Worm (Caenorhabditis elegans) whole organism, young adult: ENCODE measurements around the gene tag-52.

ENCODE experiments used
- B0019.2 ChIP-seq: fragments of 200-800 bp; sonication (Bioruptor generic); conservative IDR thresholded peaks from 2 replicates; pipeline ENCODE4 v1.3.6; 2022; ENCODE audit warnings: missing genetic modification reagents, missing genetic modification characterization, missing compliant biosample characterization
- B0035.1 ChIP-seq: sonication (generic microtip); optimal IDR thresholded peaks from 2 replicates; lab custom pipeline; 2016; ENCODE audit warnings: missing genetic modification characterization, mild to moderate bottlenecking, missing compliant biosample characterization, missing genotype, missing genetic modification reagents
- B0261.1 ChIP-seq: sonication (generic microtip); optimal IDR thresholded peaks from 2 replicates; lab custom pipeline; 2016; ENCODE audit warnings: mild to moderate bottlenecking, missing genetic modification characterization, moderate library complexity, missing compliant biosample characterization
- F22D6.2 ChIP-seq: sonication (generic microtip); optimal IDR thresholded peaks from 2 replicates; lab custom pipeline; 2016; ENCODE audit warnings: mild to moderate bottlenecking, missing genetic modification characterization, missing compliant biosample characterization
- F33H1.4 ChIP-seq: fragments of 200-800 bp; sonication (Bioruptor generic); IDR thresholded peaks from 2 replicates; pipeline ENCODE4 v1.3.6; 2022; ENCODE audit warnings: missing genetic modification reagents, missing genetic modification characterization, missing compliant biosample characterization
- F37B4.10 ChIP-seq: fragments of 200-800 bp; sonication (Bioruptor generic); IDR thresholded peaks from 2 replicates; pipeline ENCODE4 v1.3.6; 2022; ENCODE audit warnings: missing genetic modification characterization, missing compliant biosample characterization
- F52B5.7 ChIP-seq: sonication (generic microtip); optimal IDR thresholded peaks from 2 replicates; lab custom pipeline; 2016; ENCODE audit warnings: mild to moderate bottlenecking, missing genetic modification characterization, missing compliant biosample characterization
- K11D2.4 ChIP-seq: fragments of 200-800 bp; sonication (Bioruptor generic); IDR thresholded peaks from 2 replicates; pipeline ENCODE4 v1.3.6; 2022; ENCODE audit warnings: missing genetic modification reagents, missing genetic modification characterization, missing compliant biosample characterization
- K12H6.12 ChIP-seq: fragments of 200-800 bp; sonication (Bioruptor generic); optimal IDR thresholded peaks from 2 replicates; lab custom pipeline; 2018; ENCODE audit warnings: mild to moderate bottlenecking, missing genetic modification characterization, missing compliant biosample characterization
- T07F8.4 ChIP-seq: sonication (generic microtip); optimal IDR thresholded peaks from 2 replicates; lab custom pipeline; 2016; ENCODE audit warnings: mild to moderate bottlenecking, missing genetic modification characterization, moderate library complexity, missing compliant biosample characterization
- T26A5.8 ChIP-seq: sonication (generic microtip); optimal IDR thresholded peaks from 2 replicates; lab custom pipeline; 2016; ENCODE audit warnings: missing genetic modification characterization, missing compliant biosample characterization
- Y53F4B.3 ChIP-seq: fragments of 200-800 bp; sonication (Bioruptor generic); IDR thresholded peaks from 2 replicates; pipeline ENCODE4 v1.3.6; 2022; ENCODE audit warnings: missing genetic modification reagents, missing genetic modification characterization, missing compliant biosample characterization
- ZK185.1 ChIP-seq: sonication (generic microtip); optimal IDR thresholded peaks from 2 replicates; lab custom pipeline; 2016; ENCODE audit warnings: mild to moderate bottlenecking, missing genetic modification characterization, missing compliant biosample characterization; ENCODE audit not compliant: poor library complexity, severe bottlenecking
- ceh-58 ChIP-seq: fragments of 200-800 bp; sonication (Bioruptor generic); IDR thresholded peaks from 2 replicates; pipeline ENCODE4 v1.3.6; 2022; ENCODE audit warnings: missing genetic modification characterization, missing compliant biosample characterization
- ceh-79 ChIP-seq: sonication (generic microtip); optimal IDR thresholded peaks from 2 replicates; lab custom pipeline; 2017; ENCODE audit warnings: mild to moderate bottlenecking, missing genetic modification characterization, missing compliant biosample characterization
- egl-44 ChIP-seq: fragments of 200-800 bp; sonication (Bioruptor generic); IDR thresholded peaks from 2 replicates; pipeline ENCODE4 v1.3.6; 2022; ENCODE audit warnings: missing genetic modification reagents, missing genetic modification characterization, missing compliant biosample characterization
- fkh-3 ChIP-seq: sonication (generic microtip); optimal IDR thresholded peaks from 2 replicates; lab custom pipeline; 2016; ENCODE audit warnings: mild to moderate bottlenecking, missing genetic modification characterization, missing compliant biosample characterization
- him-1 ChIP-seq: sonication (generic microtip); optimal IDR thresholded peaks from 2 replicates; lab custom pipeline; 2016; ENCODE audit warnings: missing genotype, missing genetic modification reagents, missing genetic modification characterization, missing compliant biosample characterization
- hlh-12 ChIP-seq: sonication (generic microtip); optimal IDR thresholded peaks from 2 replicates; lab custom pipeline; 2016; ENCODE audit warnings: missing genetic modification characterization, missing compliant biosample characterization
- hlh-26 ChIP-seq: fragments of 200-800 bp; sonication (Bioruptor generic); conservative IDR thresholded peaks from 2 replicates; pipeline ENCODE4 v1.3.6; 2022; ENCODE audit warnings: missing genetic modification reagents, missing genetic modification characterization, missing compliant biosample characterization
- hmg-20 ChIP-seq: fragments of 200-800 bp; sonication (Bioruptor generic); IDR thresholded peaks from 2 replicates; pipeline ENCODE4 v1.3.6; 2022; ENCODE audit warnings: missing genetic modification reagents, missing genetic modification characterization, missing compliant biosample characterization
- hrde-1 ChIP-seq: sonication (generic microtip); optimal IDR thresholded peaks from 2 replicates; lab custom pipeline; 2016; ENCODE audit warnings: missing genetic modification characterization, mild to moderate bottlenecking, missing compliant biosample characterization, moderate library complexity, missing genotype, missing genetic modification reagents, borderline replicate concordance
- lag-1 ChIP-seq: fragments of 200-800 bp; sonication (Bioruptor generic); IDR thresholded peaks from 2 replicates; pipeline ENCODE4 v1.3.6; 2022; ENCODE audit warnings: missing genetic modification reagents, missing genetic modification characterization, missing compliant biosample characterization
- lin-35 ChIP-seq, 3 experiments: fragments of 150-350 bp in 2 of 3; sonication (generic microtip) in 1 of 3; optimal IDR thresholded peaks; 2 replicates each; lab custom pipeline; 2014 to 2018; ENCODE audit warnings: missing biosample characterization in 3 of 3, missing genetic modification characterization in 3 of 3, missing genetic modification reagents in 3 of 3
- lin-40 ChIP-seq: sonication (generic microtip); optimal IDR thresholded peaks from 2 replicates; lab custom pipeline; 2016; ENCODE audit warnings: missing genetic modification characterization, mild to moderate bottlenecking, missing compliant biosample characterization, missing genotype, missing genetic modification reagents
- madf-3 ChIP-seq: fragments of 200-800 bp; sonication (Bioruptor generic); IDR thresholded peaks from 2 replicates; pipeline ENCODE4 v1.3.6; 2022; ENCODE audit warnings: missing genetic modification reagents, missing genetic modification characterization, missing compliant biosample characterization
- madf-8 ChIP-seq: fragments of 200-800 bp; sonication (Bioruptor generic); conservative IDR thresholded peaks from 2 replicates; pipeline ENCODE4 v1.3.6; 2022; ENCODE audit warnings: missing genetic modification reagents, missing genetic modification characterization, missing compliant biosample characterization
- mcd-1 ChIP-seq: fragments of 200-800 bp; sonication (Bioruptor generic); IDR thresholded peaks from 2 replicates; pipeline ENCODE4 v1.3.6; 2022; ENCODE audit warnings: missing genetic modification reagents, missing genetic modification characterization, missing compliant biosample characterization
- nfya-2 ChIP-seq: fragments of 200-800 bp; sonication (Bioruptor generic); IDR thresholded peaks from 2 replicates; pipeline ENCODE4 v1.3.6; 2022; ENCODE audit warnings: missing genetic modification reagents, missing genetic modification characterization, missing compliant biosample characterization
- nhr-120 ChIP-seq: fragments of 200-800 bp; sonication (Bioruptor generic); IDR thresholded peaks from 2 replicates; pipeline ENCODE4 v1.3.6; 2022; ENCODE audit warnings: missing genetic modification characterization, missing compliant biosample characterization
- nhr-27 ChIP-seq: fragments of 200-800 bp; sonication (Bioruptor generic); optimal IDR thresholded peaks from 2 replicates; lab custom pipeline; 2018; ENCODE audit warnings: mild to moderate bottlenecking, missing genetic modification characterization, moderate library complexity, missing compliant biosample characterization
- nhr-90 ChIP-seq: sonication (generic microtip); optimal IDR thresholded peaks from 2 replicates; lab custom pipeline; 2016; ENCODE audit warnings: missing genotype, mild to moderate bottlenecking, missing genetic modification characterization, missing compliant biosample characterization
- sdz-38 ChIP-seq: sonication (generic microtip); optimal IDR thresholded peaks from 2 replicates; lab custom pipeline; 2016; ENCODE audit warnings: missing genotype, missing genetic modification characterization, missing compliant biosample characterization
- sea-2 ChIP-seq: fragments of 200-800 bp; sonication (Bioruptor generic); IDR thresholded peaks from 2 replicates; pipeline ENCODE4 v1.3.6; 2022; ENCODE audit warnings: missing genetic modification characterization, missing compliant biosample characterization
- tbx-9 ChIP-seq: sonication (generic microtip); optimal IDR thresholded peaks from 2 replicates; lab custom pipeline; 2016; ENCODE audit warnings: borderline replicate concordance, missing genetic modification characterization, inconsistent platforms, missing compliant biosample characterization
- tlf-1 ChIP-seq: fragments of 200-800 bp; sonication (Bioruptor generic); optimal IDR thresholded peaks from 2 replicates; lab custom pipeline; 2018; ENCODE audit warnings: mild to moderate bottlenecking, missing genetic modification characterization, missing compliant biosample characterization
- unc-62 ChIP-seq: fragments of 150-350 bp; optimal IDR thresholded peaks from 2 replicates; lab custom pipeline; 2014; ENCODE audit warnings: missing biosample characterization, missing genetic modification reagents, missing genetic modification characterization
- ztf-18 ChIP-seq: sonication (generic microtip); optimal IDR thresholded peaks from 2 replicates; lab custom pipeline; 2016; ENCODE audit warnings: missing genotype, mild to moderate bottlenecking, missing genetic modification characterization, missing compliant biosample characterization
- ztf-3 ChIP-seq: fragments of 200-800 bp; sonication (Bioruptor generic); optimal IDR thresholded peaks from 2 replicates; lab custom pipeline; 2018; ENCODE audit warnings: mild to moderate bottlenecking, missing genetic modification characterization, missing compliant biosample characterization

The tag-52 gene

DNA sequence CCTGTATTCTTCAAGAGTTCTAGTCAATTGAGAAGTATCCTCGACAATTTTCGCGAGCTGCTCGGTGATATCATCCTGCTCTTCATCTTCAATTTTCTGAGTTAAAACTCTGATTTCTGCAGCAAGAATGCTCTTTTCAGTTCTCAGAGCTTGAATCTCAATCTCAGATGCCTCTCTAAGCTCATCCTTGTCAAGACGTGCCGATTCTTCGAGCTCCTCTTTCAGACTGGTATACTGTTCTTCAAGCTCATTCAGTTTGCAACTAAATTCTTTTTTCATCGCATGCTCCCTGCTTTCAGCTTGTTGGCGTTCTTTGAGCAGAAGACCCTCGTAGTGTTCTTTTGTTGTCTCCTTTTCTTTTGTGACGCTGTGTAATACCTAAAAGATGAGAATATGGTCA lies 8.1 kb upstream of the tag-52 start:
- TF ChIP-seq him-1, result no peak
- TF ChIP-seq fkh-3 (tag; lab: Kevin White, UChicago), result no peak
- TF ChIP-seq F37B4.10 (GFP tag; lab: Robert Waterston, UW), result no peak
- TF ChIP-seq hrde-1, result no peak
- TF ChIP-seq nhr-120 (GFP tag; lab: Robert Waterston, UW), result no peak
- no peak for TF ChIP-seq B0019.2 (GFP tag; lab: Robert Waterston, UW)
- no peak for TF ChIP-seq F33H1.4 (GFP tag; lab: Robert Waterston, UW)
- no peak for TF ChIP-seq lin-35 (GFP tag; optimal IDR thresholded peaks at IDR 0.05; lab: Kevin White, UChicago)
- no peak for TF ChIP-seq T07F8.4 (tag; lab: Kevin White, UChicago)
- no peak for TF ChIP-seq nfya-2 (GFP tag; lab: Robert Waterston, UW)
- TF ChIP-seq B0261.1 (tag; lab: Kevin White, UChicago), result no peak
- no peak for TF ChIP-seq nhr-27 (tag; lab: Kevin White, UChicago)
- TF ChIP-seq lag-1 (GFP tag; lab: Robert Waterston, UW), result no peak
- TF ChIP-seq T26A5.8 (tag; lab: Kevin White, UChicago), result no peak
- no peak for TF ChIP-seq ztf-18 (tag; lab: Kevin White, UChicago)
- no peak for TF ChIP-seq K11D2.4
- TF ChIP-seq, all 124 proteins: peak for 0

- TF ChIP-seq F52B5.7 (tag; lab: Kevin White, UChicago) (no peak), tbx-9 (tag; lab: Kevin White, UChicago) (no peak), hmg-20 (GFP tag; lab: Robert Waterston, UW) (no peak), madf-8 (GFP tag; lab: Robert Waterston, UW) (no peak), nhr-90 (tag; lab: Kevin White, UChicago) (no peak), B0261.1 (tag; lab: Kevin White, UChicago) (no peak), hlh-12 (no peak), egl-44 (GFP tag; lab: Robert Waterston, UW) (no peak), ceh-79 (tag; lab: Kevin White, UChicago) (no peak), madf-3 (GFP tag; lab: Robert Waterston, UW) (no peak), K12H6.12 (tag; lab: Kevin White, UChicago) (no peak)
These were observed 4.7 kb upstream of the tag-52 start for ce11 chrX:3683060-3683459.

DNA sequence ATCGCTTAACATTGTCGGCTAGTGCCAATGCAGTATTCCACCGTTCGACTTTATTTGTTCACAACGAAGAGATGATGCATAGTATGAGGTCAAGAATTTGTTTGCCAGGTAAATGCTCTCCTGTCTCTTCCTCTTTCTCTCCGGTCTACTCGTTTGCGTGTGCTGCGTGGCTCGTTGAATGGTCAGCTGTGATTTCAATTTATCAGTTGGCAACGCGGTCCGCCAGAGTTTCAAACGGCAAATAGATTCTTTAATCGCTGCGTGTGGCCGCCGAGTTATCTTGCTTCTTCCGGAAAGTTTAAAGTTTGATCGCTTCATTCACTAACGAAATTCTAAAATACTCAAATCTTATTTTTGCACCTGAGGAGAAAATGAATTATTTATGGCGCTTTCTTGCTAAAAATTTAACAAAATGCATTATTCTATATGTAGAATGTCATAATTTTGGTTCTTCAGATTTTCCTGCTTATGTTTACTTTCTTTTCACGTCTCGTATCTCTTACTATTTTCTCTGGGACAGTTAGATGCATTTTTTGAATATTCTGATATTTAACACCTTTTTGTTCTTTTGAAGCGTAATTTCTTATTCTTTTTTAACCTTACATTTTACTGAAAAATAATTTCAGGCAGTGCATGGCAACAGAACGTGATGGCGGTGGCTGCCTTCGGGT lies 2.3 kb upstream of the tag-52 start, which contains the start of gene tsp-17:
Gene tsp-17 (plus strand): TSS at position 621 of the 671 bp plus-strand sequence.
- TF ChIP-seq unc-62 (GFP tag; lab: Kevin White, UChicago) (no peak), B0261.1 (tag; lab: Kevin White, UChicago) (no peak), ZK185.1 (tag; lab: Kevin White, UChicago) (no peak), mcd-1 (GFP tag; lab: Robert Waterston, UW) (no peak), sea-2 (no peak), F22D6.2 (no peak), Y53F4B.3 (GFP tag; lab: Robert Waterston, UW) (no peak), hlh-26 (GFP tag; lab: Robert Waterston, UW) (no peak), ztf-3 (GFP tag; lab: Kevin White, UChicago) (no peak), ceh-58 (GFP tag; lab: Robert Waterston, UW) (no peak), T07F8.4 (tag; lab: Kevin White, UChicago) (no peak), F52B5.7 (tag; lab: Kevin White, UChicago) (no peak), sdz-38 (no peak), B0035.1 (tag; lab: Kevin White, UChicago) (no peak), tlf-1 (GFP tag; lab: Kevin White, UChicago) (no peak), lin-40 (no peak)
